Fruit fly (Drosophila melanogaster) whole organism, embryonic: Measurements from ENCODE around the gene CG8892.

Experiments used
- Atf-2 ChIP-seq: fragments of 200-800 bp; sonication (Bioruptor generic); optimal IDR thresholded peaks from 2 replicates; lab custom pipeline; 2016; ENCODE audit warnings: missing biosample characterization, missing genetic modification characterization
- B-H2 ChIP-seq: fragments of 200-800 bp; sonication (Bioruptor generic); optimal IDR thresholded peaks from 2 replicates; lab custom pipeline; 2018; ENCODE audit warnings: missing biosample characterization, mild to moderate bottlenecking, missing genetic modification characterization
- CG10274 ChIP-seq: fragments of 200-800 bp; sonication (Bioruptor generic); optimal IDR thresholded peaks from 3 replicates; lab custom pipeline; 2017; ENCODE audit warnings: missing biosample characterization, mild to moderate bottlenecking, missing genetic modification characterization
- CG12659 ChIP-seq: fragments of 200-800 bp; sonication (Bioruptor generic); optimal IDR thresholded peaks from 3 replicates; lab custom pipeline; 2017; ENCODE audit warnings: mild to moderate bottlenecking, missing biosample characterization, missing genetic modification reagents, missing genetic modification characterization
- CG14965 ChIP-seq: fragments of 200-800 bp; sonication (Bioruptor generic); optimal IDR thresholded peaks from 2 replicates; lab custom pipeline; 2016; ENCODE audit warnings: missing biosample characterization, missing genetic modification characterization, borderline replicate concordance
- CG1529 ChIP-seq: fragments of 200-800 bp; sonication (Bioruptor generic); optimal IDR thresholded peaks from 3 replicates; lab custom pipeline; 2018; ENCODE audit warnings: missing biosample characterization, missing genetic modification characterization
- CG15514 ChIP-seq: fragments of 200-800 bp; sonication (Bioruptor generic); optimal IDR thresholded peaks from 3 replicates; lab custom pipeline; 2017; ENCODE audit warnings: missing biosample characterization, missing genetic modification characterization, mild to moderate bottlenecking, moderate library complexity, missing genetic modification reagents
- CG15696 ChIP-seq: fragments of 200-800 bp; sonication (Bioruptor generic); optimal IDR thresholded peaks from 2 replicates; lab custom pipeline; 2019; ENCODE audit warnings: missing biosample characterization, mild to moderate bottlenecking, missing genetic modification characterization, moderate library complexity
- CG1602 ChIP-seq: fragments of 200-800 bp; sonication (Bioruptor generic); optimal IDR thresholded peaks from 3 replicates; lab custom pipeline; 2016; ENCODE audit warnings: missing biosample characterization, missing genetic modification characterization
- CG17612 ChIP-seq: fragments of 200-800 bp; sonication (Bioruptor generic); IDR thresholded peaks from 2 replicates; pipeline ENCODE4 v1.3.6; 2022; ENCODE audit warnings: missing biosample characterization, missing genetic modification characterization
- CG18599 ChIP-seq: fragments of 200-800 bp; sonication (Bioruptor generic); optimal IDR thresholded peaks from 3 replicates; lab custom pipeline; 2017; ENCODE audit warnings: missing biosample characterization, missing genetic modification characterization, mild to moderate bottlenecking, moderate library complexity, missing genetic modification reagents
- CG2120 ChIP-seq: fragments of 200-800 bp; sonication (Bioruptor generic); optimal IDR thresholded peaks from 3 replicates; lab custom pipeline; 2016; ENCODE audit warnings: missing biosample characterization, missing genetic modification characterization
- CG31224 ChIP-seq: fragments of 200-800 bp; sonication (Bioruptor generic); IDR thresholded peaks from 2 replicates; pipeline ENCODE4 v1.3.6; 2022; ENCODE audit warnings: missing biosample characterization, missing genetic modification characterization
- CG34224 ChIP-seq: fragments of 200-800 bp; sonication (Bioruptor generic); IDR thresholded peaks from 3 replicates; pipeline ENCODE4 v1.3.6; 2022; ENCODE audit warnings: missing biosample characterization, missing genetic modification characterization; ENCODE audit not compliant: partially characterized antibody
- CG7928 ChIP-seq: fragments of 200-800 bp; sonication (Bioruptor generic); optimal IDR thresholded peaks from 2 replicates; lab custom pipeline; 2017; ENCODE audit warnings: missing biosample characterization, mild to moderate bottlenecking, missing genetic modification characterization
- CG8281 ChIP-seq: fragments of 200-800 bp; sonication (Bioruptor generic); optimal IDR thresholded peaks from 2 replicates; lab custom pipeline; 2018; ENCODE audit warnings: missing biosample characterization, mild to moderate bottlenecking, missing genetic modification characterization, moderate library complexity
- CG8765 ChIP-seq: fragments of 200-800 bp; sonication (Bioruptor generic); IDR thresholded peaks from 2 replicates; pipeline ENCODE4 v1.3.6; 2022; ENCODE audit warnings: missing biosample characterization, missing genetic modification characterization
- Camta ChIP-seq: fragments of 200-800 bp; sonication (Bioruptor generic); optimal IDR thresholded peaks from 2 replicates; lab custom pipeline; 2016; ENCODE audit warnings: missing biosample characterization, missing genetic modification characterization
- Dad ChIP-seq: fragments of 200-800 bp; sonication (Bioruptor generic); optimal IDR thresholded peaks from 3 replicates; lab custom pipeline; 2016; ENCODE audit warnings: missing biosample characterization, missing genetic modification characterization
- Ets65A ChIP-seq: fragments of 200-800 bp; sonication (Bioruptor generic); peaks from one replicate; lab custom pipeline; 2016; ENCODE audit warnings: missing biosample characterization, missing genetic modification characterization
- GATAe ChIP-seq: fragments of 200-800 bp; sonication (Bioruptor generic); conservative IDR thresholded peaks from 2 replicates; pipeline ENCODE4 v1.3.6; 2022; ENCODE audit warnings: missing biosample characterization, missing genetic modification characterization
- H2.0 ChIP-seq: fragments of 200-800 bp; sonication (Bioruptor generic); IDR thresholded peaks from 2 replicates; pipeline ENCODE4 v1.3.6; 2022; ENCODE audit warnings: missing biosample characterization, missing genetic modification characterization
- HmgZ ChIP-seq: fragments of 200-800 bp; sonication (Bioruptor generic); optimal IDR thresholded peaks from 2 replicates; lab custom pipeline; 2018; ENCODE audit warnings: missing biosample characterization, mild to moderate bottlenecking, missing genetic modification characterization
- Hr39 ChIP-seq: fragments of >200 bp; optimal IDR thresholded peaks from 2 replicates; lab custom pipeline; 2017
- Hr51 ChIP-seq, 2 experiments: fragments of 200-800 bp; sonication (Bioruptor generic); optimal IDR thresholded peaks; 2 replicates in 1 of 2; 3 replicates in 1 of 2; lab custom pipeline; 2016 to 2018; ENCODE audit warnings: missing biosample characterization in 2 of 2, missing genetic modification characterization in 2 of 2, mild to moderate bottlenecking in 1 of 2, moderate library complexity in 1 of 2
- Nf-YB ChIP-seq: fragments of 200-800 bp; sonication (Bioruptor generic); optimal IDR thresholded peaks from 3 replicates; lab custom pipeline; 2019; ENCODE audit warnings: missing biosample characterization, mild to moderate bottlenecking, missing genetic modification characterization, moderate library complexity
- Pdp1 ChIP-seq, 2 experiments: fragments of 200-800 bp; sonication (Bioruptor generic); optimal IDR thresholded peaks; 3 replicates each; lab custom pipeline; 2016; ENCODE audit warnings: missing biosample characterization in 2 of 2, missing genetic modification characterization in 2 of 2, mild to moderate bottlenecking in 1 of 2, moderate library complexity in 1 of 2
- Rfx ChIP-seq: fragments of 200-800 bp; sonication (Bioruptor generic); IDR thresholded peaks from 2 replicates; pipeline ENCODE4 v1.3.6; 2022; ENCODE audit warnings: missing biosample characterization, missing genetic modification characterization
- Side ChIP-seq: fragments of 200-800 bp; sonication (Bioruptor generic); optimal IDR thresholded peaks from 2 replicates; lab custom pipeline; 2016; ENCODE audit warnings: missing biosample characterization, missing genetic modification characterization
- Sin3A ChIP-seq: fragments of >200 bp; optimal IDR thresholded peaks from 2 replicates; lab custom pipeline; 2018
- Sox100B ChIP-seq: fragments of 200-800 bp; sonication (Bioruptor generic); optimal IDR thresholded peaks from 3 replicates; lab custom pipeline; 2018; ENCODE audit warnings: missing biosample characterization, mild to moderate bottlenecking, missing genetic modification characterization
- aop ChIP-seq: fragments of 200-800 bp; sonication (Bioruptor generic); IDR thresholded peaks from 2 replicates; pipeline ENCODE4 v1.3.6; 2022; ENCODE audit warnings: missing biosample characterization, missing genetic modification characterization
- cad ChIP-seq: fragments of >200 bp; optimal IDR thresholded peaks from 2 replicates; lab custom pipeline; 2017; ENCODE audit warnings: missing biosample characterization, missing genetic modification characterization
- cas ChIP-seq: fragments of 200-800 bp; sonication (Bioruptor generic); IDR thresholded peaks from 2 replicates; pipeline ENCODE4 v1.3.6; 2022; ENCODE audit warnings: missing biosample characterization, missing genetic modification characterization
- dimm ChIP-seq: fragments of 200-800 bp; sonication (Bioruptor generic); IDR thresholded peaks from 2 replicates; pipeline ENCODE4 v1.3.6; 2022; ENCODE audit warnings: missing biosample characterization, missing genetic modification characterization
- gcm2 ChIP-seq: fragments of 200-800 bp; sonication (Bioruptor generic); optimal IDR thresholded peaks from 2 replicates; lab custom pipeline; 2016; ENCODE audit warnings: missing biosample characterization, missing genetic modification characterization
- gro ChIP-seq: fragments of 200-800 bp; sonication (Bioruptor generic); optimal IDR thresholded peaks from 2 replicates; lab custom pipeline; 2016; ENCODE audit warnings: missing biosample characterization, missing genetic modification characterization
- kah ChIP-seq: fragments of 200-800 bp; sonication (Bioruptor generic); optimal IDR thresholded peaks from 2 replicates; lab custom pipeline; 2018; ENCODE audit warnings: missing biosample characterization, mild to moderate bottlenecking, missing genetic modification characterization
- ken ChIP-seq: fragments of 200-800 bp; sonication (Bioruptor generic); IDR thresholded peaks from 3 replicates; pipeline ENCODE4 v1.3.6; 2022; ENCODE audit warnings: missing biosample characterization, missing genetic modification characterization
- lmd ChIP-seq: fragments of 200-800 bp; sonication (Bioruptor generic); IDR thresholded peaks from 2 replicates; pipeline ENCODE4 v1.3.6; 2022; ENCODE audit warnings: missing biosample characterization, missing genetic modification characterization
- nau ChIP-seq: fragments of 200-800 bp; sonication (Bioruptor generic); optimal IDR thresholded peaks from 3 replicates; lab custom pipeline; 2017; ENCODE audit warnings: missing biosample characterization, mild to moderate bottlenecking, missing genetic modification characterization, missing genetic modification reagents
- nerfin-1 ChIP-seq: fragments of 200-800 bp; sonication (Bioruptor generic); optimal IDR thresholded peaks from 3 replicates; lab custom pipeline; 2019; ENCODE audit warnings: missing biosample characterization, mild to moderate bottlenecking, missing genetic modification characterization, moderate library complexity
- p53 ChIP-seq: fragments of 200-800 bp; sonication (Bioruptor generic); optimal IDR thresholded peaks from 2 replicates; lab custom pipeline; 2016; ENCODE audit warnings: missing biosample characterization, missing genetic modification characterization
- psq ChIP-seq: fragments of 200-800 bp; sonication (Bioruptor generic); optimal IDR thresholded peaks from 2 replicates; lab custom pipeline; 2017; ENCODE audit warnings: missing biosample characterization, missing genetic modification characterization
- ro ChIP-seq: fragments of 200-800 bp; sonication (Bioruptor generic); IDR thresholded peaks from 2 replicates; pipeline ENCODE4 v1.3.6; 2022; ENCODE audit warnings: missing biosample characterization, missing genetic modification characterization
- seq ChIP-seq: fragments of 200-800 bp; sonication (Bioruptor generic); IDR thresholded peaks from 2 replicates; pipeline ENCODE4 v1.3.6; 2022; ENCODE audit warnings: missing biosample characterization, missing genetic modification characterization
- sisA ChIP-seq: fragments of 200-800 bp; sonication (Bioruptor generic); IDR thresholded peaks from 2 replicates; pipeline ENCODE4 v1.3.6; 2022; ENCODE audit warnings: missing biosample characterization, missing genetic modification characterization
- unc-4 ChIP-seq: fragments of 200-800 bp; sonication (Bioruptor generic); IDR thresholded peaks from 2 replicates; pipeline ENCODE4 v1.3.6; 2022; ENCODE audit warnings: missing biosample characterization, missing genetic modification characterization; ENCODE audit not compliant: partially characterized antibody
- vvl ChIP-seq: fragments of 200-800 bp; sonication (Bioruptor generic); IDR thresholded peaks from 2 replicates; pipeline ENCODE4 v1.3.6; 2022; ENCODE audit warnings: missing biosample characterization, missing genetic modification characterization
- z ChIP-seq: fragments of 200-800 bp; sonication (Bioruptor generic); IDR thresholded peaks from 3 replicates; pipeline ENCODE4 v1.3.6; 2022; ENCODE audit warnings: missing biosample characterization, missing genetic modification characterization

The CG8892 gene

DNA sequence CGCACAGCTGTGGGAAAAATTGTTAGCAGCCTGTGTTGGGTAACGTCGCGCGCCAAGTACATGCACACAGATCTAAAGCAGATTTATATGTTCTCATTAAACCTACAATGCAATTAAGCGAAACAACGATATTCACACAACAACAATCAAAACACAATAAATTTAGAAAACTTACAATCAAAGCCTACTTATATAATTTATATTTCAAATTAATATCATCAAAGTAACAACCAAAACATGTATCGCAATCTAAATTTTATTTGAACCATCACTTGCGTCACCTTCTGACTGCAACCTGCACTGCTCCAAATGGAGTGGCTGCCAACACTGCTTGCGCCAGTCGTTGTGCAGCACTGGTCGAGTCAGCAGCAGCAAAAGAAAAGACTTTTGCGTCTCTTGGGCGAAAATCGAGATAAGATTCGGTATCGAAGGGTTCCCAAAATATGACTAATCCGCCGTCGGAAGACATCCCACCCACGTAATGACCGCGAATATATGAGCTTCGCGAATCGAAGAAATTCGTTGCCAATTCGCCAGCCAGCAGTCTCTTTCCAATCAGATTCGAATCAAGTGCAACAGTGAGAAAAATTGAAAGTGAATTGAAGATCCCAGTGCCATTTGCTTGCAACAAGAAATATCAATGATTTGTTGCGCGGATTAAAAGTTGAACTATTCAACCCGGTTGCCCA is at the start of gene CG8892, which contains the start of gene CG34126 (continued):
- peak; percentile 77 for TF ChIP-seq CG7928 (GFP tag; lab: Kevin White, UChicago)
- peak; percentile 100 for TF ChIP-seq Ets65A
- peak; percentile 72; the same call in 1 of the 2 replicates for TF ChIP-seq aop (GFP tag; lab: Robert Waterston, UW)
- TF ChIP-seq ro (GFP tag; lab: Robert Waterston, UW): peak; percentile 93
- peak; percentile 94 for TF ChIP-seq CG8765 (GFP tag; lab: Robert Waterston, UW)
- TF ChIP-seq CG8281: peak; percentile 87
- no peak for TF ChIP-seq cad (GFP tag; lab: Kevin White, UChicago)
- TF ChIP-seq dimm (GFP tag; lab: Robert Waterston, UW): peak; percentile 82
- peak; percentile 87 for TF ChIP-seq kah
- peak; percentile 96 for TF ChIP-seq vvl (GFP tag; lab: Robert Waterston, UW)
- TF ChIP-seq Hr51 (GFP tag; optimal IDR thresholded peaks at IDR 0.05; lab: Kevin White, UChicago): peak; percentile 95 to 98
- peak; percentile 90 for TF ChIP-seq cas
- peak; percentile 98 for TF ChIP-seq ken
- peak; percentile 92 for TF ChIP-seq CG31224
- peak; percentile 81 for TF ChIP-seq p53 (GFP tag; lab: Kevin White, UChicago)
- peak; percentile 96 for TF ChIP-seq Sox100B (GFP tag; lab: Kevin White, UChicago)
- TF ChIP-seq CG1529 (GFP tag; lab: Kevin White, UChicago): peak; percentile 94
- TF ChIP-seq seq (GFP tag; lab: Robert Waterston, UW): peak; percentile 94
- peak; percentile 97 for TF ChIP-seq Camta (GFP tag; lab: Kevin White, UChicago)
- TF ChIP-seq Nf-YB (GFP tag; lab: Kevin White, UChicago): peak; percentile 81
- peak; percentile 98 for TF ChIP-seq sisA (GFP tag; lab: Robert Waterston, UW)
- TF ChIP-seq CG15696 (tag; lab: Kevin White, UChicago): peak; percentile 98
- peak; percentile 87 for TF ChIP-seq CG17612 (GFP tag; lab: Robert Waterston, UW)
- TF ChIP-seq lmd (GFP tag; lab: Robert Waterston, UW): peak; percentile 97
- TF ChIP-seq H2.0 (GFP tag; lab: Robert Waterston, UW): peak; percentile 92
- TF ChIP-seq nau: no peak
- peak; percentile 96 for TF ChIP-seq B-H2 (GFP tag; lab: Kevin White, UChicago)
- TF ChIP-seq CG34224 (GFP tag; lab: Robert Waterston, UW): no peak
- peak; percentile 99 for TF ChIP-seq CG2120 (GFP tag; lab: Kevin White, UChicago)
- TF ChIP-seq CG15514 (GFP tag; lab: Kevin White, UChicago): peak; percentile 93
- peak; percentile 61 for TF ChIP-seq CG14965
- no peak for TF ChIP-seq z (GFP tag; lab: Robert Waterston, UW)
- peak; percentile 99 for TF ChIP-seq CG1602 (GFP tag; lab: Kevin White, UChicago)
- TF ChIP-seq nerfin-1 (tag; lab: Kevin White, UChicago): peak; percentile 97
- TF ChIP-seq Atf-2 (GFP tag; lab: Kevin White, UChicago): peak; percentile 94
- TF ChIP-seq CG10274 (GFP tag; lab: Kevin White, UChicago): peak; percentile 91
- peak; percentile 98 for TF ChIP-seq Rfx (GFP tag; lab: Robert Waterston, UW)
- peak; percentile 93 for TF ChIP-seq psq
- TF ChIP-seq CG18599 (GFP tag; lab: Kevin White, UChicago): peak; percentile 98
- peak; percentile 99 for TF ChIP-seq Sin3A (lab: Kevin White, UChicago)
- peak; percentile 96 for TF ChIP-seq Dad (GFP tag; lab: Kevin White, UChicago)
- peak; percentile 93 for TF ChIP-seq gcm2 (GFP tag; lab: Kevin White, UChicago)
- TF ChIP-seq Pdp1 (GFP tag; optimal IDR thresholded peaks at IDR 0.05; lab: Kevin White, UChicago): peak; percentile 95 to 98
- TF ChIP-seq unc-4 (GFP tag; lab: Robert Waterston, UW): 0 out of 2 replicates have a peak, but pooled peaks have one; percentile 27
- TF ChIP-seq GATAe (GFP tag; lab: Robert Waterston, UW): peak; percentile 89
- peak; percentile 93 for TF ChIP-seq Side
- TF ChIP-seq HmgZ (tag; lab: Kevin White, UChicago): peak; percentile 98
- peak; percentile 82 for TF ChIP-seq Hr39 (lab: Kevin White, UChicago)
- peak; percentile 95 for TF ChIP-seq gro (GFP tag; lab: Kevin White, UChicago)
- peak; percentile 99 for TF ChIP-seq CG12659
